Worm (Caenorhabditis elegans): ENCODE results near the gene srh-303.

DNA sequence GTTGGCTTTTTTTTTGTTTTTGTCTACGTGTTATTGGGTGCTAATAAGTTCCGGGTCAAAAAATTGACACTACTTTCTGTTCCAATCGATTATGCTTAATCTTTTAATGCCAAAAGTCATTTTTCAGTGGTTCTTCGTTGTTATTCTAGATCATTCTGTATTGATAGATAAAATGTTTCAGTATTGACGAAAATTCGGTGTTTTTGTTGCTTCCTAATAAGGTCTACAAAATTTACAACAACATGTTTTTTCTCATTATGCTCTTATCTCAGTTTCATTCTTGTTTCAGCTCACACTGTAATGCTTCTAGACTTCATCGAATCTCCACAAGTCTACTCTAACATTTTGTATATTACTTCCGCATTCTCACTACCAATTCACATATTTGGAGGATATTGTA is at the start of gene srh-303:
- TF ChIP-seq med-1 (GFP tag; optimal IDR thresholded peaks at IDR 0.05; ENCODE audit: insufficient read depth), result no peak
- TF ChIP-seq klf-2 (GFP tag; conservative IDR thresholded peaks at IDR 0.05), result no peak
